Fruit fly (Drosophila melanogaster): ENCODE results near the gene Gs1.

The Gs1 gene

dm6 chr2L:131466-132270 is at the start of gene Gs1:
TSS of gene Gs1 (plus strand) at chr2L:132077.
- TF ChIP-seq CTCF (optimal IDR thresholded peaks at IDR 0.05) (no peak), CG8478 (optimal IDR thresholded peaks at IDR 0.05) (no peak)

- TF ChIP-seq CTCF (optimal IDR thresholded peaks at IDR 0.05) (no peak), CG8478 (optimal IDR thresholded peaks at IDR 0.05) (no peak)
These were observed 49.8 kb upstream of the Gs1 start for dm6 chr2L:82080-82479.

- TF ChIP-seq CG8478 (optimal IDR thresholded peaks at IDR 0.05): no peak
- TF ChIP-seq CTCF (optimal IDR thresholded peaks at IDR 0.05): no peak
These were observed 46.8 kb upstream of the Gs1 start for dm6 chr2L:85099-85498.

DNA sequence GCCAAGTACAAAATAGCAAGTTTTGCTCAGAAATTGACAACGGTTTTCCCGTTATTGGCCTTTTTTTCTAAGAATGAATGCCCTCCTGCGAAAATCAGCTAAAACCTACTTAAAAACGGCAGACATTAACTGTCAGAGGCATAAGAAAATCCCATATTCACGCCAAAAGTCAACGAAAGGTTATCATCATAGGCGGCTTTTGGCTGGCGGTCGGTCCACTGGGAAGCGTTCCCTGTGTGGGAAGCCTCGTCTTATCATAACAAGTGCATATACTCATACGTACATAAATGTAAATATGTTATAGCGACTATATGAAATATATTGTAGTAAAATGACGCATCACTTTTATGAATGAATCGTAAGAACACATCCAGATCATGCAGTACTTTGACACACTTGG is 46.2 kb upstream of the Gs1 start:
- TF ChIP-seq CG8478 (optimal IDR thresholded peaks at IDR 0.05): no peak

DNA sequence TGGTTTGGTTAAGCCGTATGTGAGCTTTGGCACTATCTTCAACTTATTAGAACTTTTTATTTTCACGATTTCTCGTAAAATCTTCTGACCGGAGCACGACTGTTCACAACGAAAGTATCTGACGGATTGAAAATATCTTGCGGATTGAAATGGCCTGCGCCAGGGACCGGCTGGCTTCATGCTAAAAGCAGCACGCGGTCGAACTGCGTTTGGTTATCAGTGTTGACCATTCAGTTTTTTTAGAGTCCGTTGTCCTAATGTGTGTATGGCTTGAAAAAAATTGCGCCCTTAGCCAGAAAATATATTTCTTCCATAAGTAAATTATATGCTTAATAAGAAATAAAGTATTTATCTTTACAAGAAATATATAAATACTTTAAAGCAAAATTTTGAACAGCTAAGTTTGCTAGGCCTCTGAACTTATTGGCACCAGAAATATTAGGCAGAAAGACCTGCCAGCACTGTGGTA is 44.6 kb upstream of the Gs1 start, which contains the start of gene net:
TSS of gene net (minus strand) at position 133 of the 469 bp plus-strand sequence.
- no peak for TF ChIP-seq CG8478 (optimal IDR thresholded peaks at IDR 0.05)
- no peak for TF ChIP-seq CTCF (optimal IDR thresholded peaks at IDR 0.05)

DNA sequence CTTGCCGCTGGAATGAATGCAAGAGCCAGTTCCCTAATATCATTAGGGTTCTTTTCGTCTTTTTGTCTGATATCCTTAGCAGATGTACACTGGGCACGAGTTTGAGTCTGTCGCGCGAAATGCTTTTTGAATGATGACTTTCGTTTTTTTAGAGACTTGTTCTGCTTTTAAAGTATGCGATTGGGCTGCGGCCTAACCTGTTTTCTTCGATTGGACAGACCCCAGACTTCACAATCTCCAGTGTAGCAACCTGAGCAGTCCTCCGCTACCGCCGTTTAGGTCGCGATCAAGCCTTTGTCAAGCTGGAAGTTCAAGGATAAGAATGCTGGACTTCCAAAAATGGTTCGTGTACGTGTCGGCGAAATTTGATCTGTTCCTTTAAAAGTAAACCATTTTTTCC is 43.3 kb upstream of the Gs1 start:
- no peak for TF ChIP-seq CTCF (optimal IDR thresholded peaks at IDR 0.05)
- no peak for TF ChIP-seq CG8478 (optimal IDR thresholded peaks at IDR 0.05)

- TF ChIP-seq CTCF (optimal IDR thresholded peaks at IDR 0.05): no peak
- no peak for TF ChIP-seq CG8478 (optimal IDR thresholded peaks at IDR 0.05)
These were observed 42.7 kb upstream of the Gs1 start for dm6 chr2L:89158-89557.

- TF ChIP-seq CTCF (optimal IDR thresholded peaks at IDR 0.05) (no peak), CG8478 (optimal IDR thresholded peaks at IDR 0.05) (no peak)
These were observed 41.8 kb upstream of the Gs1 start for dm6 chr2L:90081-90480.

- no peak for TF ChIP-seq CG8478 (optimal IDR thresholded peaks at IDR 0.05)
- no peak for TF ChIP-seq CTCF (optimal IDR thresholded peaks at IDR 0.05)
These were observed 40.5 kb upstream of the Gs1 start for dm6 chr2L:91333-91732.

DNA sequence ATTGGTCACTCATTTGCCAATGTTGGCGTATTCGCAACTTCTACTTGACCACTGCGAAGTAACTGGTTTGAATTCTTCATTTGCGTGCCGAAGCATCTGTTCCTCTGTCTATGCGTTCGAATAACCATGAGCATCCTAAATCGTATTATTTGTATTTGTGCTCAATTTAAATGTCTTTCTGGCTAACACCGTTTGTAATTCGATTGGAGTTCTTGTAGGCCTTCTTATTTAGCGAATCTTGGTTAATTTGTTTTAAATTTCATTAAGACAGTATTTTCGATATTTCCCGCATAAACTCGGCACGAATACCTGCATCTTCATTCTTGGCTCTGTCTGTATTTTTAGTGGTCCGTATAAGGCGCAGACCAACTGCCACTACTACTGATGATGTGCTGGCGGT is 40.0 kb upstream of the Gs1 start:
- TF ChIP-seq CTCF (optimal IDR thresholded peaks at IDR 0.05) (no peak), CG8478 (optimal IDR thresholded peaks at IDR 0.05) (no peak)

DNA sequence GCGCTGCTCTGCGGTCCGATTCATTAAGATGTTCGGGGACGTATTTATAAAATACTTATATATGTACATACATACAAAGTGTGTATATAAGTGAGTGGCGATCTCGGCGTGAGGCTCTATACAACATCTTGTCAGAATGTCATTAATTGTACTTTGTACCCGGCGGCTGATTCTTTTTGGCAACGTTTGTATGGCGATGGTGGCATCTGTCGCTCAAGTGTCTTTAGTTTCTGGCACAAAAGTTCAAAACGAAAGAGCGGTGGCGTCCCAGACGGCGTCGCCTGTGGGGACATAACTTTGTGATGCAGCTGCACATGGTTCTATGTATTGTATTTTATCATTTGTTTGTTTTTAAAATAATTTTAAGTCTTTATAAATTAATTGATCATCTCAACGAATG is 38.9 kb upstream of the Gs1 start:
- TF ChIP-seq CTCF (optimal IDR thresholded peaks at IDR 0.05): no peak

dm6 chr2L:94096-94495 is 37.8 kb upstream of the Gs1 start:
- TF ChIP-seq CTCF (optimal IDR thresholded peaks at IDR 0.05): no peak
- no peak for TF ChIP-seq CG8478 (optimal IDR thresholded peaks at IDR 0.05)

DNA sequence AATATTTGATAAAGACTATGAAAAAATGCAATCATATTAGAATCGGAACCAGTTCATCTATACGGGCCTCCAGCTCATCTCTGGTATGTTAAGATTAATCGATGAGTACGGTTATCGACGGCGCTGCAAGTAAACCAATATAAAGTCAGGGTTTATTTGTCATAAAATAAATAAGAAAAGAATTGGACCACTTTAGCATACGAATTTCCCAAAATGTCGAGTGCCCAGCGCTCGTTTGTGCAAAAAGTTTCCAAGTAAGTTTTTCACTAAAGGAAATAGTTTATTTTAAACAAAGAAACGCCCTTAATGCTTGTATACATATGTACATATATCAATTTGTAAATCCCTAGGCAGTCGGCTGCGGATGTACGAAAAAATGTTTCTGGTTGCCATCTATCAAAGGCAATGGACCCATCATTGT is 37.2 kb upstream of the Gs1 start, which contains the start of gene Zir:
TSS of gene Zir (plus strand) at position 101 of the 421 bp plus-strand sequence.
- TF ChIP-seq CTCF (optimal IDR thresholded peaks at IDR 0.05) (no peak), CG8478 (optimal IDR thresholded peaks at IDR 0.05) (no peak)

- peak; percentile 24 to 38 for TF ChIP-seq CTCF (optimal IDR thresholded peaks at IDR 0.05)
- no peak for TF ChIP-seq CG8478 (optimal IDR thresholded peaks at IDR 0.05)
These were observed 29.6 kb upstream of the Gs1 start, which contains the start of gene Creld for dm6 chr2L:102161-102761. TSS of gene Creld (plus strand) at chr2L:102380.

- no peak for TF ChIP-seq CG8478 (optimal IDR thresholded peaks at IDR 0.05)
- TF ChIP-seq CTCF (optimal IDR thresholded peaks at IDR 0.05): no peak
These were observed 25.3 kb upstream of the Gs1 start, which contains the start of the genes Nhe1 and Sam-S for dm6 chr2L:106540-106939. TSS of gene Nhe1 (minus strand) at chr2L:106732. TSS of gene Sam-S (plus strand) at chr2L:106903.

DNA sequence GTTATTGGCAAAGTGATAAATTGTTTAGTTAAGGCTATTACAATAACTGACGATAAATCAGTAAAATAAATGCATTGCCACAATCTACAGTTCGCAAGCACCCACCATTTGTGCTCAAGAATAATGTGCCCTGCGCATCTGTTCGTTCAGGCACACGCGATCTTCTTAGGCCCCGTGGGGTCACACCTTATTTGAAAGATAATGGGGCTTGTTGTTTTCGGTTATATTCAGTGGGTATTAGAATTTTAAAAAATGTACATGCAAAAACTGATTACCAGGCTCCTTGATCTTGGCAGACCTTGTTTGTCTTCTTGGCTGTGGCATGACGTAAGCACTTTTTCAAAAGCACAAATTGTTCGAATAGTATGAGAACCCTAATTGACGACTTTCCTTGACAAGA is 24.8 kb upstream of the Gs1 start:
- TF ChIP-seq CTCF (optimal IDR thresholded peaks at IDR 0.05) (no peak), CG8478 (optimal IDR thresholded peaks at IDR 0.05) (no peak)

Measured in S2 (cell line).